Worm (Caenorhabditis elegans) whole organism, young adult: ENCODE measurements around the gene hap-1.

Source experiments
- B0035.1 ChIP-seq: sonication (generic microtip); optimal IDR thresholded peaks from 2 replicates; lab custom pipeline; 2016; ENCODE audit warnings: missing genetic modification characterization, mild to moderate bottlenecking, missing compliant biosample characterization, missing genotype, missing genetic modification reagents
- B0261.1 ChIP-seq: sonication (generic microtip); optimal IDR thresholded peaks from 2 replicates; lab custom pipeline; 2016; ENCODE audit warnings: mild to moderate bottlenecking, missing genetic modification characterization, moderate library complexity, missing compliant biosample characterization
- F37B4.10 ChIP-seq: fragments of 200-800 bp; sonication (Bioruptor generic); IDR thresholded peaks from 2 replicates; pipeline ENCODE4 v1.3.6; 2022; ENCODE audit warnings: missing genetic modification characterization, missing compliant biosample characterization
- F52B5.7 ChIP-seq: sonication (generic microtip); optimal IDR thresholded peaks from 2 replicates; lab custom pipeline; 2016; ENCODE audit warnings: mild to moderate bottlenecking, missing genetic modification characterization, missing compliant biosample characterization
- F57A8.1 ChIP-seq: fragments of 200-800 bp; sonication (Bioruptor generic); optimal IDR thresholded peaks from 2 replicates; lab custom pipeline; 2018; ENCODE audit warnings: mild to moderate bottlenecking, missing genetic modification characterization, moderate library complexity, missing compliant biosample characterization
- K11D2.4 ChIP-seq: fragments of 200-800 bp; sonication (Bioruptor generic); IDR thresholded peaks from 2 replicates; pipeline ENCODE4 v1.3.6; 2022; ENCODE audit warnings: missing genetic modification reagents, missing genetic modification characterization, missing compliant biosample characterization
- K12H6.12 ChIP-seq: fragments of 200-800 bp; sonication (Bioruptor generic); optimal IDR thresholded peaks from 2 replicates; lab custom pipeline; 2018; ENCODE audit warnings: mild to moderate bottlenecking, missing genetic modification characterization, missing compliant biosample characterization
- Y53F4B.3 ChIP-seq: fragments of 200-800 bp; sonication (Bioruptor generic); IDR thresholded peaks from 2 replicates; pipeline ENCODE4 v1.3.6; 2022; ENCODE audit warnings: missing genetic modification reagents, missing genetic modification characterization, missing compliant biosample characterization
- akir-1 ChIP-seq: fragments of 200-800 bp; sonication (Bioruptor generic); optimal IDR thresholded peaks from 2 replicates; lab custom pipeline; 2018; ENCODE audit warnings: mild to moderate bottlenecking, missing genetic modification characterization, moderate library complexity, missing compliant biosample characterization
- atf-7 ChIP-seq: sonication (generic microtip); optimal IDR thresholded peaks from 2 replicates; lab custom pipeline; 2017; ENCODE audit warnings: mild to moderate bottlenecking, missing genetic modification characterization, missing compliant biosample characterization
- attf-3 ChIP-seq: fragments of 200-800 bp; sonication (Bioruptor generic); conservative IDR thresholded peaks from 2 replicates; pipeline ENCODE4 v1.3.6; 2022; ENCODE audit warnings: missing genetic modification reagents, missing genetic modification characterization, missing compliant biosample characterization
- attf-6 ChIP-seq: fragments of 200-800 bp; sonication (Bioruptor generic); IDR thresholded peaks from 2 replicates; pipeline ENCODE4 v1.3.6; 2022; ENCODE audit warnings: missing genetic modification reagents, missing genetic modification characterization, missing compliant biosample characterization
- ceh-58 ChIP-seq: fragments of 200-800 bp; sonication (Bioruptor generic); IDR thresholded peaks from 2 replicates; pipeline ENCODE4 v1.3.6; 2022; ENCODE audit warnings: missing genetic modification characterization, missing compliant biosample characterization
- ceh-91 ChIP-seq: fragments of 200-800 bp; sonication (Bioruptor generic); IDR thresholded peaks from 2 replicates; pipeline ENCODE4 v1.3.6; 2022; ENCODE audit warnings: missing genetic modification reagents, missing genetic modification characterization, missing compliant biosample characterization
- chd-7 ChIP-seq: sonication (generic microtip); optimal IDR thresholded peaks from 2 replicates; lab custom pipeline; 2016; ENCODE audit warnings: mild to moderate bottlenecking, missing genetic modification characterization, moderate library complexity, missing compliant biosample characterization
- die-1 ChIP-seq: sonication (generic microtip); optimal IDR thresholded peaks from 2 replicates; lab custom pipeline; 2016; ENCODE audit warnings: missing genotype, mild to moderate bottlenecking, missing genetic modification characterization, missing compliant biosample characterization
- dox-1 ChIP-seq: fragments of 200-800 bp; sonication (Bioruptor generic); IDR thresholded peaks from 2 replicates; pipeline ENCODE4 v1.3.6; 2022; ENCODE audit warnings: missing genetic modification reagents, missing genetic modification characterization, missing compliant biosample characterization
- egl-44 ChIP-seq: fragments of 200-800 bp; sonication (Bioruptor generic); IDR thresholded peaks from 2 replicates; pipeline ENCODE4 v1.3.6; 2022; ENCODE audit warnings: missing genetic modification reagents, missing genetic modification characterization, missing compliant biosample characterization
- ekl-4 ChIP-seq: fragments of 200-800 bp; sonication (Bioruptor generic); IDR thresholded peaks from 2 replicates; pipeline ENCODE4 v1.3.6; 2022; ENCODE audit warnings: missing genetic modification reagents, missing genetic modification characterization, missing compliant biosample characterization
- hlh-26 ChIP-seq: fragments of 200-800 bp; sonication (Bioruptor generic); conservative IDR thresholded peaks from 2 replicates; pipeline ENCODE4 v1.3.6; 2022; ENCODE audit warnings: missing genetic modification reagents, missing genetic modification characterization, missing compliant biosample characterization
- let-607 ChIP-seq, 2 experiments: fragments of 200-800 bp in 1 of 2; sonication (Bioruptor generic) in 1 of 2; sonication (generic microtip) in 1 of 2; optimal IDR thresholded peaks; 2 replicates each; lab custom pipeline; 2016 to 2018; ENCODE audit warnings: mild to moderate bottlenecking in 2 of 2, missing compliant biosample characterization in 2 of 2, missing genetic modification characterization in 2 of 2, moderate library complexity in 2 of 2, missing genotype in 1 of 2
- lin-26 ChIP-seq: fragments of 200-800 bp; sonication (Bioruptor generic); IDR thresholded peaks from 2 replicates; pipeline ENCODE4 v1.3.6; 2022; ENCODE audit warnings: missing genetic modification reagents, missing genetic modification characterization, missing compliant biosample characterization
- lin-35 ChIP-seq, 3 experiments: fragments of 150-350 bp in 2 of 3; sonication (generic microtip) in 1 of 3; optimal IDR thresholded peaks; 2 replicates each; lab custom pipeline; 2014 to 2018; ENCODE audit warnings: missing biosample characterization in 3 of 3, missing genetic modification characterization in 3 of 3, missing genetic modification reagents in 3 of 3
- lin-40 ChIP-seq: sonication (generic microtip); optimal IDR thresholded peaks from 2 replicates; lab custom pipeline; 2016; ENCODE audit warnings: missing genetic modification characterization, mild to moderate bottlenecking, missing compliant biosample characterization, missing genotype, missing genetic modification reagents
- madf-10 ChIP-seq: sonication (generic microtip); optimal IDR thresholded peaks from 2 replicates; lab custom pipeline; 2016; ENCODE audit warnings: mild to moderate bottlenecking, missing genetic modification characterization, missing compliant biosample characterization
- mcd-1 ChIP-seq: fragments of 200-800 bp; sonication (Bioruptor generic); IDR thresholded peaks from 2 replicates; pipeline ENCODE4 v1.3.6; 2022; ENCODE audit warnings: missing genetic modification reagents, missing genetic modification characterization, missing compliant biosample characterization
- mes-4 ChIP-seq: sonication (generic microtip); optimal IDR thresholded peaks from 2 replicates; lab custom pipeline; 2016; ENCODE audit warnings: missing genotype, missing genetic modification characterization, missing compliant biosample characterization
- nhr-27 ChIP-seq: fragments of 200-800 bp; sonication (Bioruptor generic); optimal IDR thresholded peaks from 2 replicates; lab custom pipeline; 2018; ENCODE audit warnings: mild to moderate bottlenecking, missing genetic modification characterization, moderate library complexity, missing compliant biosample characterization
- nhr-90 ChIP-seq: sonication (generic microtip); optimal IDR thresholded peaks from 2 replicates; lab custom pipeline; 2016; ENCODE audit warnings: missing genotype, mild to moderate bottlenecking, missing genetic modification characterization, missing compliant biosample characterization
- pbrm-1 ChIP-seq: fragments of 200-800 bp; sonication (Bioruptor generic); IDR thresholded peaks from 2 replicates; pipeline ENCODE4 v1.3.6; 2022; ENCODE audit warnings: missing genetic modification reagents, missing genetic modification characterization, missing compliant biosample characterization
- rcor-1 ChIP-seq: fragments of 200-800 bp; sonication (Bioruptor generic); IDR thresholded peaks from 2 replicates; pipeline ENCODE4 v1.3.6; 2022; ENCODE audit warnings: missing genetic modification reagents, missing genetic modification characterization, missing compliant biosample characterization
- rpc-1 ChIP-seq, 2 experiments: fragments of 150-350 bp in 1 of 2; sonication (generic microtip) in 1 of 2; optimal IDR thresholded peaks; 2 replicates each; lab custom pipeline; 2014 to 2018; ENCODE audit warnings: missing biosample characterization in 1 of 2, missing genetic modification characterization in 1 of 2, missing genetic modification reagents in 1 of 2, missing genotype in 1 of 2
- snpc-1.1 ChIP-seq: sonication (generic microtip); optimal IDR thresholded peaks from 2 replicates; lab custom pipeline; 2017; ENCODE audit warnings: missing genetic modification characterization, mild to moderate bottlenecking, missing compliant biosample characterization, antibody characterized with exemption, moderate library complexity, missing genotype, missing genetic modification reagents; ENCODE audit not compliant: insufficient read depth
- snpc-4 ChIP-seq, 5 experiments: fragments of 150-350 bp in 1 of 5; sonication (generic microtip) in 4 of 5; optimal IDR thresholded peaks; 2 replicates each; lab custom pipeline; 2014 to 2018; ENCODE audit warnings: missing genetic modification characterization in 5 of 5, missing biosample characterization in 3 of 5, antibody characterized with exemption in 2 of 5, mild to moderate bottlenecking in 2 of 5, missing compliant biosample characterization in 2 of 5, missing genotype in 2 of 5, moderate library complexity in 2 of 5, missing genetic modification reagents in 1 of 5
- somi-1 ChIP-seq: fragments of 200-800 bp; sonication (Bioruptor generic); optimal IDR thresholded peaks from 2 replicates; lab custom pipeline; 2018; ENCODE audit warnings: mild to moderate bottlenecking, missing genetic modification characterization, missing compliant biosample characterization
- tbp1 ChIP-seq: fragments of 200-800 bp; sonication (Bioruptor generic); optimal IDR thresholded peaks from 2 replicates; lab custom pipeline; 2018; ENCODE audit warnings: mild to moderate bottlenecking, missing genetic modification characterization, missing compliant biosample characterization
- unc-62 ChIP-seq: fragments of 150-350 bp; optimal IDR thresholded peaks from 2 replicates; lab custom pipeline; 2014; ENCODE audit warnings: missing biosample characterization, missing genetic modification reagents, missing genetic modification characterization
- xnd-1 ChIP-seq: sonication (generic microtip); optimal IDR thresholded peaks from 2 replicates; lab custom pipeline; 2016; ENCODE audit warnings: missing genotype, missing genetic modification reagents, missing genetic modification characterization, missing compliant biosample characterization
- zfh-2 ChIP-seq: fragments of 200-800 bp; sonication (Bioruptor generic); conservative IDR thresholded peaks from 2 replicates; pipeline ENCODE4 v1.3.6; 2022; ENCODE audit warnings: missing genetic modification reagents, missing genetic modification characterization, missing compliant biosample characterization
- zim-3 ChIP-seq: sonication (generic microtip); optimal IDR thresholded peaks from 2 replicates; lab custom pipeline; 2017; ENCODE audit warnings: mild to moderate bottlenecking, missing genetic modification characterization, moderate library complexity, missing compliant biosample characterization
- ztf-25 ChIP-seq: fragments of 200-800 bp; sonication (Bioruptor generic); IDR thresholded peaks from 2 replicates; pipeline ENCODE4 v1.3.6; 2022; ENCODE audit warnings: missing genetic modification reagents, missing genetic modification characterization, missing compliant biosample characterization

The hap-1 gene

ce11 chrIII:5310403-5310802 lies 46.7 kb downstream of the hap-1 start:
- TF ChIP-seq F37B4.10 (GFP tag; lab: Robert Waterston, UW) = no peak
- no peak for TF ChIP-seq somi-1 (GFP tag; lab: Kevin White, UChicago)
- TF ChIP-seq lin-26 (GFP tag; lab: Robert Waterston, UW) = no peak
- TF ChIP-seq lin-40 (tag; lab: Kevin White, UChicago) = no peak
- TF ChIP-seq zim-3 (tag; lab: Kevin White, UChicago) = peak; percentile 4
- no peak for TF ChIP-seq chd-7
- TF ChIP-seq xnd-1 (tag; lab: Kevin White, UChicago) = no peak
- no peak for TF ChIP-seq dox-1
- TF ChIP-seq nhr-27 (tag; lab: Kevin White, UChicago) = no peak
- peak; percentile 63 for TF ChIP-seq zfh-2
- TF ChIP-seq die-1 (tag; lab: Kevin White, UChicago) = no peak
- TF ChIP-seq K11D2.4 (GFP tag; lab: Robert Waterston, UW) = 0 out of 2 replicates have a peak, but pooled peaks have one; percentile 34
- TF ChIP-seq tbp1 (GFP tag; lab: Kevin White, UChicago) = no peak
- no peak for TF ChIP-seq F57A8.1 (GFP tag; lab: Kevin White, UChicago)
- no peak for TF ChIP-seq ceh-58
- no peak for TF ChIP-seq snpc-1.1 (tag; lab: Kevin White, UChicago)
- TF ChIP-seq B0035.1 = no peak
- no peak for TF ChIP-seq mes-4 (tag; lab: Kevin White, UChicago)
- TF ChIP-seq K12H6.12 (tag; lab: Kevin White, UChicago) = no peak
- no peak for TF ChIP-seq rcor-1
- TF ChIP-seq attf-3 (GFP tag; lab: Robert Waterston, UW) = no peak
- no peak for TF ChIP-seq ekl-4 (GFP tag; lab: Robert Waterston, UW)
- no peak for TF ChIP-seq akir-1
- TF ChIP-seq egl-44 = no peak

ce11 chrIII:5310940-5311339 lies 47.2 kb downstream of the hap-1 start, which contains the start of gene pqe-1:
TSS of gene pqe-1 (plus strand) at chrIII:5311240.
- no peak for TF ChIP-seq ztf-25 (GFP tag; lab: Robert Waterston, UW)
- TF ChIP-seq F52B5.7 (tag; lab: Kevin White, UChicago) = no peak
- TF ChIP-seq let-607 (tag; optimal IDR thresholded peaks at IDR 0.05; lab: Kevin White, UChicago) = no peak
- no peak for TF ChIP-seq Y53F4B.3 (GFP tag; lab: Robert Waterston, UW)
- no peak for TF ChIP-seq hlh-26
- no peak for TF ChIP-seq F37B4.10 (GFP tag; lab: Robert Waterston, UW)
- no peak for TF ChIP-seq rpc-1 (optimal IDR thresholded peaks at IDR 0.05; lab: Kevin White, UChicago)
- no peak for TF ChIP-seq rpc-1 (tag; optimal IDR thresholded peaks at IDR 0.05; lab: Kevin White, UChicago)
- TF ChIP-seq madf-10 (tag; lab: Kevin White, UChicago) = no peak
- TF ChIP-seq atf-7 = no peak
- no peak for TF ChIP-seq attf-3 (GFP tag; lab: Robert Waterston, UW)
- TF ChIP-seq unc-62 = no peak
- TF ChIP-seq lin-35 (GFP tag; optimal IDR thresholded peaks at IDR 0.05; lab: Kevin White, UChicago) = no peak
- TF ChIP-seq ceh-91 (GFP tag; lab: Robert Waterston, UW) = no peak
- TF ChIP-seq attf-6 (GFP tag; lab: Robert Waterston, UW) = no peak
- no peak for TF ChIP-seq mcd-1
- no peak for TF ChIP-seq pbrm-1
- TF ChIP-seq B0261.1 (tag; lab: Kevin White, UChicago) = no peak
- TF ChIP-seq nhr-90 = no peak
- no peak for TF ChIP-seq snpc-4 (GFP tag; optimal IDR thresholded peaks at IDR 0.05; lab: Kevin White, UChicago)
- TF ChIP-seq snpc-4 (tag; optimal IDR thresholded peaks at IDR 0.05; lab: Kevin White, UChicago) = no peak
